Fruit fly (Drosophila melanogaster) whole organism, embryonic: ENCODE results near the gene nonC.

Source experiments
- CG13287 ChIP-seq: fragments of 200-800 bp; sonication (Bioruptor generic); IDR thresholded peaks from 2 replicates; pipeline ENCODE4 v1.3.6; 2022; ENCODE audit warnings: missing biosample characterization, missing genetic modification characterization; ENCODE audit not compliant: partially characterized antibody
- CG14860 ChIP-seq: fragments of 200-800 bp; sonication (Bioruptor generic); IDR thresholded peaks from 3 replicates; pipeline ENCODE4 v1.3.6; 2022; ENCODE audit warnings: missing biosample characterization, missing genetic modification characterization; ENCODE audit not compliant: partially characterized antibody
- CG15479 ChIP-seq: fragments of 200-800 bp; sonication (Bioruptor generic); optimal IDR thresholded peaks from 3 replicates; lab custom pipeline; 2019; ENCODE audit warnings: missing biosample characterization, mild to moderate bottlenecking, missing genetic modification characterization, moderate library complexity
- CG17802 ChIP-seq: fragments of 200-800 bp; sonication (Bioruptor generic); optimal IDR thresholded peaks from 2 replicates; lab custom pipeline; 2018; ENCODE audit warnings: missing biosample characterization, mild to moderate bottlenecking, missing genetic modification characterization, moderate library complexity
- CG17829 ChIP-seq: fragments of 200-800 bp; optimal IDR thresholded peaks from 2 replicates; lab custom pipeline; 2019; ENCODE audit warnings: missing biosample characterization, mild to moderate bottlenecking, missing genetic modification characterization, moderate library complexity
- CG34422 ChIP-seq: fragments of 200-800 bp; sonication (Bioruptor generic); IDR thresholded peaks from 3 replicates; pipeline ENCODE4 v1.3.6; 2022; ENCODE audit warnings: missing biosample characterization, missing genetic modification characterization
- CG3847 ChIP-seq: fragments of 200-800 bp; sonication (Bioruptor generic); IDR thresholded peaks from 2 replicates; pipeline ENCODE4 v1.3.6; 2022; ENCODE audit warnings: missing biosample characterization, missing genetic modification characterization
- CG6654 ChIP-seq: fragments of 200-800 bp; sonication (Bioruptor generic); optimal IDR thresholded peaks from 2 replicates; lab custom pipeline; 2017; ENCODE audit warnings: missing biosample characterization, mild to moderate bottlenecking, missing genetic modification characterization
- CG6791 ChIP-seq: fragments of 200-800 bp; sonication (Bioruptor generic); IDR thresholded peaks from 3 replicates; pipeline ENCODE4 v1.3.6; 2022; ENCODE audit warnings: missing biosample characterization, missing genetic modification characterization; ENCODE audit not compliant: partially characterized antibody
- CG7963 ChIP-seq: fragments of 200-800 bp; sonication (Bioruptor generic); IDR thresholded peaks from 3 replicates; pipeline ENCODE4 v1.3.6; 2022; ENCODE audit warnings: missing biosample characterization, missing genetic modification characterization; ENCODE audit not compliant: partially characterized antibody
- CG9215 ChIP-seq: fragments of 200-800 bp; sonication (Bioruptor generic); IDR thresholded peaks from 2 replicates; pipeline ENCODE4 v1.3.6; 2022; ENCODE audit warnings: missing biosample characterization, missing genetic modification characterization
- CoRest ChIP-seq: fragments of 200-800 bp; sonication (Bioruptor generic); optimal IDR thresholded peaks from 3 replicates; lab custom pipeline; 2018; ENCODE audit warnings: missing biosample characterization, mild to moderate bottlenecking, missing genetic modification characterization, moderate library complexity
- CrebB ChIP-seq: fragments of 200-800 bp; sonication (Bioruptor generic); optimal IDR thresholded peaks from 3 replicates; lab custom pipeline; 2018; ENCODE audit warnings: missing biosample characterization, mild to moderate bottlenecking, missing genetic modification characterization
- Dad ChIP-seq: fragments of 200-800 bp; sonication (Bioruptor generic); optimal IDR thresholded peaks from 3 replicates; lab custom pipeline; 2016; ENCODE audit warnings: missing biosample characterization, missing genetic modification characterization
- Doc2 ChIP-seq: fragments of 200-800 bp; sonication (Bioruptor generic); IDR thresholded peaks from 2 replicates; pipeline ENCODE4 v1.3.6; 2022; ENCODE audit warnings: missing biosample characterization, missing genetic modification characterization
- Dp ChIP-seq: fragments of 200-800 bp; sonication (Bioruptor generic); optimal IDR thresholded peaks from 2 replicates; lab custom pipeline; 2018; ENCODE audit warnings: missing biosample characterization, mild to moderate bottlenecking, missing genetic modification characterization, moderate library complexity
- Dref ChIP-seq: fragments of 200-800 bp; sonication (Bioruptor generic); IDR thresholded peaks from 2 replicates; pipeline ENCODE4 v1.3.6; 2022; ENCODE audit warnings: missing biosample characterization, missing genetic modification characterization
- HLH3B ChIP-seq: fragments of 200-800 bp; sonication (Bioruptor generic); IDR thresholded peaks from 2 replicates; pipeline ENCODE4 v1.3.6; 2022; ENCODE audit warnings: missing biosample characterization, missing genetic modification characterization
- HmgZ ChIP-seq: fragments of 200-800 bp; sonication (Bioruptor generic); optimal IDR thresholded peaks from 2 replicates; lab custom pipeline; 2018; ENCODE audit warnings: missing biosample characterization, mild to moderate bottlenecking, missing genetic modification characterization
- Jarid2 ChIP-seq: fragments of 200-800 bp; sonication (Bioruptor generic); optimal IDR thresholded peaks from 3 replicates; lab custom pipeline; 2017; ENCODE audit warnings: mild to moderate bottlenecking, missing biosample characterization, missing genetic modification reagents, missing genetic modification characterization
- MESR4 ChIP-seq: fragments of 200-800 bp; sonication (Bioruptor generic); optimal IDR thresholded peaks from 2 replicates; lab custom pipeline; 2018; ENCODE audit warnings: missing biosample characterization, mild to moderate bottlenecking, missing genetic modification characterization, moderate library complexity
- MTF-1 ChIP-seq: fragments of 200-800 bp; sonication (Bioruptor generic); optimal IDR thresholded peaks from 2 replicates; lab custom pipeline; 2018; ENCODE audit warnings: missing biosample characterization, mild to moderate bottlenecking, missing genetic modification characterization, borderline replicate concordance
- Myb ChIP-seq: fragments of 200-800 bp; sonication (Bioruptor generic); optimal IDR thresholded peaks from 2 replicates; lab custom pipeline; 2016; ENCODE audit warnings: missing biosample characterization, missing genetic modification characterization
- Nf-YC ChIP-seq: fragments of 200-800 bp; optimal IDR thresholded peaks from 3 replicates; lab custom pipeline; 2019; ENCODE audit warnings: missing biosample characterization, mild to moderate bottlenecking, missing genetic modification characterization, moderate library complexity
- Rfx ChIP-seq: fragments of 200-800 bp; sonication (Bioruptor generic); IDR thresholded peaks from 2 replicates; pipeline ENCODE4 v1.3.6; 2022; ENCODE audit warnings: missing biosample characterization, missing genetic modification characterization
- Sry-δ ChIP-seq: fragments of 200-800 bp; sonication (Bioruptor generic); optimal IDR thresholded peaks from 2 replicates; lab custom pipeline; 2016; ENCODE audit warnings: missing biosample characterization, missing genetic modification characterization
- abd-A ChIP-seq: fragments of 200-800 bp; sonication (Bioruptor generic); optimal IDR thresholded peaks from 3 replicates; lab custom pipeline; 2019; ENCODE audit warnings: missing biosample characterization, mild to moderate bottlenecking, missing genetic modification characterization, moderate library complexity
- bowl ChIP-seq: fragments of 200-800 bp; sonication (Bioruptor generic); IDR thresholded peaks from 2 replicates; pipeline ENCODE4 v1.3.6; 2022; ENCODE audit warnings: missing biosample characterization, missing genetic modification characterization
- crp ChIP-seq, 2 experiments: fragments of 200-800 bp; sonication (Bioruptor generic); optimal IDR thresholded peaks; 2 replicates in 1 of 2; 3 replicates in 1 of 2; lab custom pipeline; 2017; ENCODE audit warnings: missing biosample characterization in 2 of 2, missing genetic modification characterization in 2 of 2, mild to moderate bottlenecking in 1 of 2, moderate library complexity in 1 of 2
- dm ChIP-seq: fragments of 200-800 bp; sonication (Bioruptor generic); optimal IDR thresholded peaks from 3 replicates; lab custom pipeline; 2016; ENCODE audit warnings: missing biosample characterization, missing genetic modification characterization
- en ChIP-seq: fragments of 200-800 bp; sonication (Bioruptor generic); optimal IDR thresholded peaks from 2 replicates; lab custom pipeline; 2016; ENCODE audit warnings: missing biosample characterization, missing genetic modification characterization
- fd64A ChIP-seq: fragments of 200-800 bp; sonication (Bioruptor generic); optimal IDR thresholded peaks from 3 replicates; lab custom pipeline; 2018; ENCODE audit warnings: missing biosample characterization, mild to moderate bottlenecking, missing genetic modification characterization
- kah ChIP-seq: fragments of 200-800 bp; sonication (Bioruptor generic); optimal IDR thresholded peaks from 2 replicates; lab custom pipeline; 2018; ENCODE audit warnings: missing biosample characterization, mild to moderate bottlenecking, missing genetic modification characterization
- sna ChIP-seq: fragments of 200-800 bp; sonication (Bioruptor generic); IDR thresholded peaks from 2 replicates; pipeline ENCODE4 v1.3.6; 2022; ENCODE audit warnings: missing biosample characterization, missing genetic modification characterization; ENCODE audit not compliant: partially characterized antibody
- trem ChIP-seq: fragments of 200-800 bp; optimal IDR thresholded peaks from 3 replicates; lab custom pipeline; 2019; ENCODE audit warnings: missing biosample characterization, mild to moderate bottlenecking, missing genetic modification characterization, moderate library complexity
- vnd ChIP-seq: fragments of 200-800 bp; sonication (Bioruptor generic); IDR thresholded peaks from 3 replicates; pipeline ENCODE4 v1.3.6; 2022; ENCODE audit warnings: missing biosample characterization, missing genetic modification characterization; ENCODE audit not compliant: partially characterized antibody
- zen ChIP-seq: fragments of 200-800 bp; sonication (Bioruptor generic); optimal IDR thresholded peaks from 3 replicates; lab custom pipeline; 2018; ENCODE audit warnings: missing biosample characterization, mild to moderate bottlenecking, missing genetic modification characterization, moderate library complexity
- zen2 ChIP-seq: fragments of 200-800 bp; sonication (Bioruptor generic); IDR thresholded peaks from 3 replicates; pipeline ENCODE4 v1.3.6; 2022; ENCODE audit warnings: missing biosample characterization, missing genetic modification characterization; ENCODE audit not compliant: partially characterized antibody
- zfh2 ChIP-seq: fragments of 200-800 bp; sonication (Bioruptor generic); optimal IDR thresholded peaks from 2 replicates; lab custom pipeline; 2016; ENCODE audit warnings: missing biosample characterization, missing genetic modification characterization

nonC gene

DNA sequence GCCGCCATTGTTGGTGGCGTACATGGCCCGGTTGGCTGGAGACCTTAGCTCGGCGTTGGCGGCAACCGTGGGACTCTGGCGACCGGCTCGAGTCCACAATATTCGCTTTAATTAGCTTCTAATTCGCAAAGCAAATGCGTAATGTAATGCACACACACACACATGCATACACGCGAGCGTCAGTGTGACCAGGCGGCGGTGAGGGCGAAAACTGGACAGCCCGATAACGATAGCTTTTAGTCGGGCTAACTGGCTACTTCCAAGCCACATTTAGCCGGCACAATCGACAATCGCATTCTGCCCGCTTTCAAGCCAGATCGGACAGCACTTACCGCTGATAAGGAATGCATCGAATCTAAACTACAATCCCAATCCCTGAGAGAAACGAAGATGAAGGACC lies 3.6 kb upstream of the nonC start, which contains the start of the genes Nf-YC and xit (continued):
- TF ChIP-seq HmgZ (tag; lab: Kevin White, UChicago), result peak; percentile 68
- peak; percentile 57 for TF ChIP-seq Dp (GFP tag; lab: Kevin White, UChicago)
- TF ChIP-seq CrebB (tag; lab: Kevin White, UChicago), result peak; percentile 36
- peak; percentile 49 for TF ChIP-seq trem (tag; lab: Kevin White, UChicago)
- TF ChIP-seq zen2, result peak; percentile 41; the same call in 1 of the 3 replicates
- peak; percentile 67 for TF ChIP-seq Rfx (GFP tag; lab: Robert Waterston, UW)
- no peak for TF ChIP-seq CoRest (tag; lab: Kevin White, UChicago)
- TF ChIP-seq fd64A (GFP tag; lab: Kevin White, UChicago), result no peak
- peak; percentile 26 for TF ChIP-seq CG17829 (tag; lab: Kevin White, UChicago)
- peak; percentile 37; the same call in 1 of the 3 replicates for TF ChIP-seq CG14860 (GFP tag; lab: Robert Waterston, UW)
- TF ChIP-seq CG7963 (GFP tag; lab: Robert Waterston, UW), result 0 out of 3 replicates have a peak, but pooled peaks have one; percentile 22
- peak; percentile 42 for TF ChIP-seq dm
- peak; percentile 89 for TF ChIP-seq MESR4
- TF ChIP-seq CG6791 (GFP tag; lab: Robert Waterston, UW), result 0 out of 3 replicates have a peak, but pooled peaks have one; percentile 62
- peak; percentile 63; the same call in 2 of the 3 replicates for TF ChIP-seq CG34422
- TF ChIP-seq sna (GFP tag; lab: Robert Waterston, UW), result peak; percentile 36; the same call in 1 of the 2 replicates
- peak; percentile 45 for TF ChIP-seq CG3847
- peak; percentile 43; the same call in 1 of the 3 replicates for TF ChIP-seq vnd (GFP tag; lab: Robert Waterston, UW)
- peak in 1 of 2 experiments; percentile 69 for TF ChIP-seq crp (GFP tag; optimal IDR thresholded peaks at IDR 0.05; lab: Kevin White, UChicago)
- peak; percentile 24 for TF ChIP-seq zfh2
- TF ChIP-seq CG13287 (GFP tag; lab: Robert Waterston, UW), result peak; percentile 74
- TF ChIP-seq bowl (GFP tag; lab: Robert Waterston, UW), result no peak
- TF ChIP-seq Myb (GFP tag; lab: Kevin White, UChicago), result peak; percentile 21
- peak; percentile 91 for TF ChIP-seq Dref (GFP tag; lab: Robert Waterston, UW)
- peak; percentile 72 for TF ChIP-seq Sry-δ
- TF ChIP-seq, all 482 proteins: peak for 91

DNA sequence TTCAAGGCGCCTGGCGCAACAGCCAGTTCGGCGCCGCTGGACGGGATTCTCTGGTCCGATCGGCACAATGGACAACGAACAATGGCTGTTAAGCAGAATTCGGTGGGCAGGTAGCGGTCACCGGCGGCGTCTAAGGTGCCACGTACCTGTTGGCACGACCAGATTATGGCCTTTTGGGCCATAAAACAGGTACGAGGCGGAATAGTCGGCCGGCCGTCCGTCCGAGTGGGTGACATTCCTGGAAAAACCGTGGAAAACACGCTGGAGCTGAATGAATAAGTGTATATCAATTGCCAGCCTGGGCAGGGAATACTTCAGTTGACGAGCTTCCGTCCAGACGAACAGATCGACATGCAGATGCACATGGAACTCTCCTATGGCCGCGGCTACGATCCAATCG lies 1.4 kb upstream of the nonC start, which contains the start of gene Atx-1:
Atx-1 (plus strand) TSS at position 301 of the 400 bp plus-strand sequence.
- TF ChIP-seq CG15479 (GFP tag; lab: Kevin White, UChicago), result peak; percentile 52
- no peak for TF ChIP-seq abd-A (tag; lab: Kevin White, UChicago)

DNA sequence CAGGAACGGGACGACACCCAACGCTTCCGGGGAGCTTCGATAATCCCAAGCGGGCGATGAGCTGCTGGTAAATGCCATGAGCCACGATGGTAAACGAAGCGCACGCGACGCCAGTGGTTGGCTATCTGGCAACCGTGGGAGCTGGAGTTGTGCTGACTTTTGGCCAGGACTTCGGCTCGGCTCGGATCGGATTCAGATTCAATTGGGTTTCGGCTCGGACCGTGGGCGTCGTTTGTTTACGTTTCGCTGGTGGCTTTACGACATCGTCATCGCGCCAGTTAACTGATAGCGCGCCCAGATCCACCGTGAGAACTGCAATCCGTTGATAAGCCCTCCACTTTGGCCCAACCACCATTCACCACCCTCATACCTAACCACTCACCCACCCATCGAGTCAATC lies 8.3 kb downstream of the nonC start, which contains the start of gene mAChR-C:
mAChR-C (minus strand) TSS at position 101 of the 400 bp plus-strand sequence.
- TF ChIP-seq Dad (GFP tag; lab: Kevin White, UChicago) (no peak), Doc2 (GFP tag; lab: Robert Waterston, UW) (no peak), Jarid2 (GFP tag; lab: Kevin White, UChicago) (no peak), CG6654 (no peak), Nf-YC (tag; lab: Kevin White, UChicago) (no peak), HLH3B (GFP tag; lab: Robert Waterston, UW) (no peak), zen (tag; lab: Kevin White, UChicago) (no peak), MTF-1 (no peak), CG9215 (GFP tag; lab: Robert Waterston, UW) (no peak), Myb (GFP tag; lab: Kevin White, UChicago) (no peak), CG17802 (tag; lab: Kevin White, UChicago) (no peak), kah (GFP tag; lab: Kevin White, UChicago) (no peak), en (GFP tag; lab: Kevin White, UChicago) (no peak)
